Fruit fly (Drosophila melanogaster): ENCODE data around the gene CG13946.

The CG13946 gene

dm6 chr2L:819315-820032 lies 43.1 kb downstream of the CG13946 start, which contains the start of the genes PGAP2 and Clp (continued):
- TF ChIP-seq BtbVII (GFP tag; optimal IDR thresholded peaks at IDR 0.05), result no peak
- no peak for TF ChIP-seq D (optimal IDR thresholded peaks at IDR 0.05)
- peak; percentile 41 for TF ChIP-seq D (GFP tag; optimal IDR thresholded peaks at IDR 0.05)
- peak; percentile 78 for TF ChIP-seq dmrt11E (tag; optimal IDR thresholded peaks at IDR 0.05)
- TF ChIP-seq CG15073 (GFP tag; optimal IDR thresholded peaks at IDR 0.05), result peak; percentile 33
- TF ChIP-seq stc (GFP tag; IDR thresholded peaks at IDR 0.05), result peak; percentile 54; the same call in 1 of the 2 replicates
- TF ChIP-seq CG4282 (GFP tag; optimal IDR thresholded peaks at IDR 0.05), result no peak
- TF ChIP-seq HmgZ (tag; optimal IDR thresholded peaks at IDR 0.05), result peak; percentile 80
- peak; percentile 82 for TF ChIP-seq CG13775 (GFP tag; optimal IDR thresholded peaks at IDR 0.05)
- no peak for TF ChIP-seq sr (GFP tag; IDR thresholded peaks at IDR 0.05)
- TF ChIP-seq gcm (GFP tag; optimal IDR thresholded peaks at IDR 0.05), result peak; percentile 36
- TF ChIP-seq psq (GFP tag; optimal IDR thresholded peaks at IDR 0.05), result no peak
- peak; percentile 46 for TF ChIP-seq Bteb2 (GFP tag; optimal IDR thresholded peaks at IDR 0.05)
- TF ChIP-seq ERR (GFP tag; optimal IDR thresholded peaks at IDR 0.05), result no peak
- no peak for TF ChIP-seq CG3163 (GFP tag; optimal IDR thresholded peaks at IDR 0.05)
- TF ChIP-seq lbe (GFP tag; optimal IDR thresholded peaks at IDR 0.05), result peak; percentile 41
- peak; percentile 83 for TF ChIP-seq Ssrp (tag; optimal IDR thresholded peaks at IDR 0.05)
- TF ChIP-seq CG13123 (GFP tag; optimal IDR thresholded peaks at IDR 0.05), result peak; percentile 38
- TF ChIP-seq Doc3 (GFP tag; IDR thresholded peaks at IDR 0.05; ENCODE audit: partially characterized antibody), result 0 out of 3 replicates have a peak, but pooled peaks have one; percentile 40
- no peak for TF ChIP-seq CG16863 (GFP tag; optimal IDR thresholded peaks at IDR 0.05)
- TF ChIP-seq CG5245 (GFP tag; optimal IDR thresholded peaks at IDR 0.05), result peak; percentile 42
- peak; percentile 49 for TF ChIP-seq D19B (GFP tag; optimal IDR thresholded peaks at IDR 0.05)
- peak; percentile 84 for TF ChIP-seq Rfx (GFP tag; IDR thresholded peaks at IDR 0.05)
- TF ChIP-seq CG10462 (GFP tag; optimal IDR thresholded peaks at IDR 0.05), result no peak
- peak; percentile 12 for TF ChIP-seq CG8944 (GFP tag; optimal IDR thresholded peaks at IDR 0.05)
- TF ChIP-seq lov (optimal IDR thresholded peaks at IDR 0.05), result no peak
- TF ChIP-seq lov (GFP tag; IDR thresholded peaks at IDR 0.05), result no peak
- TF ChIP-seq repo (GFP tag; optimal IDR thresholded peaks at IDR 0.05), result no peak
- no peak for TF ChIP-seq Trl (optimal IDR thresholded peaks at IDR 0.05)
- TF ChIP-seq Trl (GFP tag; optimal IDR thresholded peaks at IDR 0.05), result no peak
- TF ChIP-seq CG11695 (GFP tag; IDR thresholded peaks at IDR 0.05), result peak; percentile 52; the same call in 2 of the 3 replicates
- peak; percentile 53 for TF ChIP-seq exex (tag; optimal IDR thresholded peaks at IDR 0.05)
- TF ChIP-seq NFAT (GFP tag; IDR thresholded peaks at IDR 0.05), result peak; percentile 26; the same call in 1 of the 2 replicates
- TF ChIP-seq Med (GFP tag), result peak; percentile 89
- TF ChIP-seq CHES-1-like (GFP tag; optimal IDR thresholded peaks at IDR 0.05), result peak; percentile 30
- peak; percentile 62 for TF ChIP-seq cato (GFP tag; optimal IDR thresholded peaks at IDR 0.05; ENCODE audit: borderline replicate concordance)
- peak; percentile 47 for TF ChIP-seq Six4 (GFP tag; optimal IDR thresholded peaks at IDR 0.05)
- TF ChIP-seq h (optimal IDR thresholded peaks at IDR 0.05), result no peak
- peak; percentile 3 for TF ChIP-seq nom (GFP tag; optimal IDR thresholded peaks at IDR 0.05)
- TF ChIP-seq Lim3 (GFP tag; IDR thresholded peaks at IDR 0.05), result no peak
- TF ChIP-seq CG9215 (GFP tag; IDR thresholded peaks at IDR 0.05), result peak; percentile 77; the same call in 1 of the 2 replicates
- TF ChIP-seq Hmr (GFP tag; optimal IDR thresholded peaks at IDR 0.05), result peak; percentile 64
- TF ChIP-seq CG6791 (GFP tag; IDR thresholded peaks at IDR 0.05; ENCODE audit: partially characterized antibody), result no peak
- peak; percentile 20; the same call in 1 of the 2 replicates for TF ChIP-seq rib (GFP tag; IDR thresholded peaks at IDR 0.05)

All from whole organism, embryonic.